Worm (Caenorhabditis elegans): Measurements from ENCODE around the gene swd-2.2.

The swd-2.2 gene

ce11 chrIV:7731960-7732359, 42.3 kb upstream of the swd-2.2 start, which contains the start of the genes C50F7.9 and C50F7.3:
TSS of gene C50F7.9 (minus strand) at chrIV:7732060.
TSS of gene C50F7.3 (plus strand) at chrIV:7732329.
- TF ChIP-seq fos-1 (tag; optimal IDR thresholded peaks at IDR 0.05) (no peak), elt-1 (tag; optimal IDR thresholded peaks at IDR 0.05) (no peak), nhr-11 (tag; optimal IDR thresholded peaks at IDR 0.05) (no peak), sea-2 (GFP tag; optimal IDR thresholded peaks at IDR 0.05) (no peak), nhr-25 (tag; optimal IDR thresholded peaks at IDR 0.05) (no peak), lin-15B (tag; optimal IDR thresholded peaks at IDR 0.05) (no peak), hmg-11 (tag; optimal IDR thresholded peaks at IDR 0.05) (no peak), nhr-23 (tag; optimal IDR thresholded peaks at IDR 0.05) (no peak), fkh-10 (GFP tag; optimal IDR thresholded peaks at IDR 0.05) (no peak), ama-1 (optimal IDR thresholded peaks at IDR 0.05) (no peak)

- TF ChIP-seq hmg-11 (tag; optimal IDR thresholded peaks at IDR 0.05): no peak
- TF ChIP-seq nhr-43 (tag; optimal IDR thresholded peaks at IDR 0.05; ENCODE audit: poor library complexity, severe bottlenecking): no peak
- TF ChIP-seq mml-1 (tag; optimal IDR thresholded peaks at IDR 0.05): no peak
- no peak for TF ChIP-seq nhr-77 (tag; optimal IDR thresholded peaks at IDR 0.05)
- no peak for TF ChIP-seq ceh-28 (tag; optimal IDR thresholded peaks at IDR 0.05)
- no peak for TF ChIP-seq daf-12 (tag; optimal IDR thresholded peaks at IDR 0.05)
- no peak for TF ChIP-seq lin-15B (tag; optimal IDR thresholded peaks at IDR 0.05)
- TF ChIP-seq ZK546.5 (tag; optimal IDR thresholded peaks at IDR 0.05): no peak
- no peak for TF ChIP-seq mdl-1 (tag; optimal IDR thresholded peaks at IDR 0.05)
- no peak for TF ChIP-seq sea-2 (GFP tag; optimal IDR thresholded peaks at IDR 0.05)
Observed at ce11 chrIV:7734173-7734572, 40.0 kb upstream of the swd-2.2 start.

- TF ChIP-seq ceh-28 (tag; optimal IDR thresholded peaks at IDR 0.05): no peak
- TF ChIP-seq unc-39 (tag; optimal IDR thresholded peaks at IDR 0.05): no peak
- TF ChIP-seq skn-1 (tag; optimal IDR thresholded peaks at IDR 0.05): no peak
- no peak for TF ChIP-seq lin-39 (tag; optimal IDR thresholded peaks at IDR 0.05)
- no peak for TF ChIP-seq egl-5 (tag; optimal IDR thresholded peaks at IDR 0.05)
- TF ChIP-seq nhr-11 (tag; optimal IDR thresholded peaks at IDR 0.05): no peak
- TF ChIP-seq nhr-12 (tag; optimal IDR thresholded peaks at IDR 0.05): no peak
- TF ChIP-seq nhr-77 (tag; optimal IDR thresholded peaks at IDR 0.05): no peak
- no peak for TF ChIP-seq jun-1 (tag; optimal IDR thresholded peaks at IDR 0.05)
- TF ChIP-seq ztf-11 (tag; optimal IDR thresholded peaks at IDR 0.05): no peak
- no peak for TF ChIP-seq fkh-10 (GFP tag; optimal IDR thresholded peaks at IDR 0.05)
- TF ChIP-seq nfya-1 (tag; optimal IDR thresholded peaks at IDR 0.05; ENCODE audit: insufficient read depth): no peak
- no peak for TF ChIP-seq elt-2 (tag; optimal IDR thresholded peaks at IDR 0.05)
Observed at ce11 chrIV:7734619-7735018, 39.6 kb upstream of the swd-2.2 start, which contains the start of gene clx-1. TSS of gene clx-1 (plus strand) at chrIV:7734648.

ce11 chrIV:7736616-7737015, 37.6 kb upstream of the swd-2.2 start:
- TF ChIP-seq fkh-10 (GFP tag; optimal IDR thresholded peaks at IDR 0.05) (no peak), nhr-12 (tag; optimal IDR thresholded peaks at IDR 0.05) (no peak), nhr-28 (tag; optimal IDR thresholded peaks at IDR 0.05) (no peak), elt-1 (tag; optimal IDR thresholded peaks at IDR 0.05) (no peak), ceh-9 (tag; optimal IDR thresholded peaks at IDR 0.05) (no peak), hmg-11 (tag; optimal IDR thresholded peaks at IDR 0.05) (no peak), ceh-28 (tag; optimal IDR thresholded peaks at IDR 0.05) (no peak)

- no peak for TF ChIP-seq elt-2 (tag; optimal IDR thresholded peaks at IDR 0.05)
- no peak for TF ChIP-seq nhr-67 (tag; optimal IDR thresholded peaks at IDR 0.05)
- TF ChIP-seq ztf-11 (tag; optimal IDR thresholded peaks at IDR 0.05): no peak
- TF ChIP-seq nhr-43 (tag; optimal IDR thresholded peaks at IDR 0.05; ENCODE audit: poor library complexity, severe bottlenecking): no peak
- no peak for TF ChIP-seq fkh-10 (GFP tag; optimal IDR thresholded peaks at IDR 0.05)
- TF ChIP-seq fkh-2 (tag; optimal IDR thresholded peaks at IDR 0.05): no peak
- no peak for TF ChIP-seq skn-1 (tag; optimal IDR thresholded peaks at IDR 0.05)
Observed at ce11 chrIV:7743539-7743938, 30.7 kb upstream of the swd-2.2 start, which contains the start of gene npr-35. TSS of gene npr-35 (plus strand) at chrIV:7743839.

ce11 chrIV:7747838-7748237, 26.4 kb upstream of the swd-2.2 start, which contains the start of gene klo-1:
TSS of gene klo-1 (minus strand) at chrIV:7748225.
- TF ChIP-seq elt-2 (tag; optimal IDR thresholded peaks at IDR 0.05): peak; percentile 88
- no peak for TF ChIP-seq lsy-12 (tag; optimal IDR thresholded peaks at IDR 0.05)
- TF ChIP-seq pqm-1 (tag; optimal IDR thresholded peaks at IDR 0.05): peak; percentile 52

All from whole organism, L3 larva.